Worm (Caenorhabditis elegans) whole organism, midembryonic: ENCODE data around the gene mrpl-45.

ENCODE experiments used
- med-1 ChIP-seq: sonication (generic microtip); optimal IDR thresholded peaks from 2 replicates; lab custom pipeline; 2017; ENCODE audit warnings: missing genetic modification characterization, mild to moderate bottlenecking, missing compliant biosample characterization, antibody characterized with exemption, missing genetic modification reagents; ENCODE audit not compliant: insufficient read depth
- ztf-29 ChIP-seq: fragments of 200-800 bp; sonication (Bioruptor generic); IDR thresholded peaks from 2 replicates; pipeline ENCODE4 v1.3.6; 2022; ENCODE audit warnings: missing genetic modification reagents, missing genetic modification characterization, missing compliant biosample characterization

ce11 chrIII:1229510-1229909 is 27.7 kb upstream of the mrpl-45 start:
- TF ChIP-seq ztf-29 (GFP tag; lab: Robert Waterston, UW) (no peak), med-1 (no peak)
